Fruit fly (Drosophila melanogaster): Measurements from ENCODE around the gene mRpL11.

The mRpL11 gene

DNA sequence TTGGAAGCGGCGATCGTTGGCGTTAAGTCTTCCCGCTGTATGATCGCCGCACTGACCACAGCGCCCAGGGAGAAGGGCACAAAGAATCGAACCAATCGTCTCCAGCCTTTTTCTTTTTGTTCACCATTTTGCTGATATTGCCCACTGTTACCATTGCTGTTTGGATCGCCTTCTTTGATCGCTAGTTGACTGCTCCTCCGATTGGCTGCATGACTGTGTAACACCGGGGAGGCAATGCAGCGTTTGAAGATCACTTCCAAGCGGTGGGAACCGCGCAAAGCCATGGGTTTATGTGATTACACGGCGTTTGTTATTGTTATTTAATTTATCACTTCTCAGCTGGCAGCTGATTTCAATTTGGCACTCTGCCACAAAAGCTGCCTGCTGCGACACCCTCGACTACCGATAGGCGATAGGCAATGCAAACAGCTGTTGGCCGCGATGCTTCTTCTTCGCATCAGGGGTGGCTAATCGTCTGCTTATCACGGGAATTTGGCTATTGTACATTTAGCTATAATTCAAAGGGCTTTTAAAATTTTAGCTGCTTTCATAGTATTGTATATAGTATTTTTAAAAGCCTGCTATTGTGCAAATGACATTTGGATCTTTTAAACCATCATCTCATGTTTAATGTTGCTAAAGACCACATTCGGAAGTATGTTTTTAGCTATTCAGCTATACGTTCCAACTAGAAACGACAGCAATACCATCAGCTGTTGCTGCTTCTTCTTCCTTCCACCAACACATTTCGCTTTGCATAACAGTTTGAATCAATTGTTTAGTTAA is at the start of gene mRpL11, which contains the start of gene HtrA2:
Gene mRpL11, plus strand, starts transcription at position 716 of the 786 bp plus-strand sequence.
Gene HtrA2, minus strand, starts transcription at position 590 of the 786 bp plus-strand sequence.
- peak; percentile 47 for TF ChIP-seq CG17801 (GFP tag; optimal IDR thresholded peaks at IDR 0.05; ENCODE audit: partially characterized antibody)

DNA sequence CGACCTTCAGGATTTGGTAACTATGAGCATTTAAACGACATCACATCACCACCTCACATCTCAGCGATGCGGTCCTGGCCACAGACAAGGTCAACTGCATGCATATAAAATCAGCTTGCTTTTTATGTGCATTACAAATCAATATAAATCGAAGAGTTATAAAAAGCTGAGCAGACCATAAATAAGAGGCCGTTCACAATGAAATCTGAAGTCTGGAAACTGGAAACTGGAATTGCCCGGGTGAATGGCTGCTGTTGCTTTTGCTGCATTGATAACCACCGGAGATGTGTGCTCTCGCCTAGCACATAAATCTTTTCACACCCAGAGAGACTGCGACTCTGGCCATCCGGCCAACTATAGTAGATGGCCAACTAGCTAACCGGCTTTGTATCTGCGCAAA is 49.3 kb upstream of the mRpL11 start:
- TF ChIP-seq CG17801 (GFP tag; optimal IDR thresholded peaks at IDR 0.05; ENCODE audit: partially characterized antibody) = no peak

DNA sequence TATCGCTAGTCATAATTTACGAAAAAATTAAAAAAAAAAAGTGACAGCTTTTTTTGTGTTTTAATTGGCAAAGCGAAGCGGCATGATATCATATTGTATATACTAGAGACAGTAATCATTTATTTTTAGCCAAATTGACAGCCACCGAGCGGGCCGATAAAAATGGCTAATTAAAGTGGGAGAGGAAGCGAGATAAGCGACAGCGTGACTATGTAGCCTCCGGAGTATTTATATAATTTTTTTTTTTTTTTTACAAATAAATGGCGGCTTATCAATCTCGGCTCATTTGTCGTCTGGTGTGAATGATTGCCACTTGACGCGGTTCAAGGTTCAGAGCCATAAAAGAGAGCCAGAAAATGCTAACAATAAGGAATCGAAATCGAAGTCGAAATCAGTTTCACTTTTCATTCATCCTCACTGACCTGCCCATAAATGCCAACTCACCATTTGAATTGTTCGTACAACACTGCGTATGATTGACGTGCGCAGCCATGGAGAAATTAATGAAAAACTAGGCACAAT is 48.7 kb upstream of the mRpL11 start:
- TF ChIP-seq CG17801 (GFP tag; optimal IDR thresholded peaks at IDR 0.05; ENCODE audit: partially characterized antibody) = no peak

DNA sequence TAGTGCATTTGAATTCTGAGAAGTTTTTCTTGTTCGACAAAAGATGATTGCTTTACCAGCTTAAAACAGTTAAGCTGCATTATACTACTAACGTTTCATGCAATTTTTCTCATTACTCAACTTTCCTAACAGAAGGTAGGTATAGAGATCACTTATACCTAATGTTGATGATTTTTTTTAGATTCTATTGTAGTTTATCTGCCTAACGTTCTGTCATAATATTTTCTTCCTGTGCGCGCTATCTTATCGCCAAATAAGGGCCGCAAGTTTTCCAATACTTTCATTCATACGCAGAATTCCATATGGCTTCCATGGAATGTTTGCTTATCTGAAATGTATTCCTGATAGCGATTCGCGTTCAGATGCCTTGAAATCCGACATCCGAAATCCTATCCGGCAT is 47.2 kb upstream of the mRpL11 start:
- TF ChIP-seq CG17801 (GFP tag; optimal IDR thresholded peaks at IDR 0.05; ENCODE audit: partially characterized antibody) = no peak

DNA sequence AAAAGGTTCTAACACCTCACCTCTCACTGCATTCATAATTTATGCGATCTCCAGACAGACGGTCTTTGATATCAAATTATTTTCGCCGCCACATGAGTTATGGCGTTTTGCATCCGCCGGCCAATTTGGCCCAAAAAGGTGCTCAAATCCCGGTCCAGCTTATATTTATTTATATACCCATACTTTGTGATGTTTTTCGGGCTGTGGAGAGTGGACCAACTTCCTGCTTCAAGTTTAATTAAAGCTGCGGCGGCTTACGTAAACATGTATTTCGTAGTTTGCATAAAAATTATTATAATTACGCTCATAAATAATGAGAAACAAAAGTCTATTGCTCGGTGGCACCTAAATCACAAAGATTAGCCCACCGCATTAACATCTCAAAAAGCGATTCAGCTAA is 46.5 kb upstream of the mRpL11 start:
- TF ChIP-seq CG17801 (GFP tag; optimal IDR thresholded peaks at IDR 0.05; ENCODE audit: partially characterized antibody) = no peak

DNA sequence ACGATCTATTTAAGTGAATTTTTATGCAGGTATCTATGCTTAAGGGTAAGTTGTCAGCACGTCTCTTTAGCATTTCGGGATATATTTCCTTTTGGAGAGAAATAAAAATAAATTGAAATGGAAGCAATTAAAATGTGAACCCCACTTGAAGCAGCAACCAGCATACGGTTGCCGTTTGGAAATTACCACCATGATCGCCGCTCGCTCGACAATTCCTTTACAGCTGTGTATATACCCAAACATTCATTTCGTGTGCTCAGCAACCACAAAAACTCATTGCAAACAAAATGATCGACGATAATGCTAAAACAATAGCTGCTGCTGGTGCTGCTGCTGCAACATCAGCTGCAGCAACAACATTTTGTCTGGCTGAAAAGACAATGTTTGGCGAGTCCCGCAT is 45.3 kb upstream of the mRpL11 start:
- TF ChIP-seq CG17801 (GFP tag; optimal IDR thresholded peaks at IDR 0.05; ENCODE audit: partially characterized antibody) = no peak

DNA sequence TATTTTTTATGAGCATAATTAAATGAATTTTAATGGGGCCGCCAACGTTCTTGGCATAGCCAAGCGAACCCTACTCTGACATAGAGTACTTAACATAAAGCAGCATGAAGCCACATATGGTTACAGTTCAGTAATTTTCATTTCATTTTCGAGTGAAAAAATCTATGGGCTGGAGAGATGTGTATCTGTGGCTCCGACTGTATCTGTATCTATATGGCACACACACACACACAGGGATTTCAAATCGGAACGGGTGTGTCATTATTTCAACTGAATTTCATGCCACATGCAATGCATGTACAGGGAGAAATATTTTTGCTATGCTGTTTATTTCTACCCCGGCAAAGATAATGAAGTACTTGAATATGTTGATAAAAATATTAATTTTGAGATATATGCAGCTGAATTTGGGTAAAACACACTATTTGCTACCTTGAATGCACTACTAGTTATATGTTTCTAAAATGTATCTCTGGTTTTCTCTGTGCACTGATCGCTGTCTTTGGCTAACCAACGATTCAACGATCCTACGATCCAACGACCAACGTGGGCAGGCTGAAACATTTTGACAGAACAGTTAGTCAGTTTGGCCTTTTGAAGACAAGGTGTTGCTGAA is 44.3 kb upstream of the mRpL11 start:
- no peak for TF ChIP-seq CG17801 (GFP tag; optimal IDR thresholded peaks at IDR 0.05; ENCODE audit: partially characterized antibody)

DNA sequence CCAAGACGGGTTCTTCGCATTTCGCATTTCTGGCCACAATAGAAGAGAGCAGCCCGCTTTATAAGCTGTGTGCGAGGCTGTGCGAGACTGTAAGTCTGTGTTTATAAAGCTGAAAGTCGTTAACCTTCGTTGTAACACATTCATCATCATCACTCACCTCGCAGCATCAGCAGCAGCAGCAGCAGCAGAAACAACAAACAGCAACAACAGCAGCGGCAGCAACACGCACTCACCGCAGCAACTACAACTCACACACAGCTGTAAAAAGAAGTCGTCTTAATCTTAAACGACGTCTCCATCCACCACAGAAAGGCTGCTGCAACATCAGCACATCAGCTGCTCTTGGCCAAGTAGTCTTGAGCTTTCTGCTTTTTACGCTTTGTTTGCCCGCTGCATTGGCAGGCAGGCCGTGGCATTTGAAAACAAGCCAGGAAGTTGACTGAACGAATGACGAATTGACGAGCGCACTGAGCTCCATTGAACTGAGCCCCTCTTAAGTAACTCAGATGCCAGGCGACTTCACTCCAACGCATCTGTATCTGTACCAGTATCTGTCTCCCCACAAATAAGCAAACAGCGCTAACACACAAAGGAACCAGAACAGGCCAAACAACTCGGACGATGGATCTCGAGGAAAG is 42.9 kb upstream of the mRpL11 start:
- TF ChIP-seq CG17801 (GFP tag; optimal IDR thresholded peaks at IDR 0.05; ENCODE audit: partially characterized antibody) = no peak

DNA sequence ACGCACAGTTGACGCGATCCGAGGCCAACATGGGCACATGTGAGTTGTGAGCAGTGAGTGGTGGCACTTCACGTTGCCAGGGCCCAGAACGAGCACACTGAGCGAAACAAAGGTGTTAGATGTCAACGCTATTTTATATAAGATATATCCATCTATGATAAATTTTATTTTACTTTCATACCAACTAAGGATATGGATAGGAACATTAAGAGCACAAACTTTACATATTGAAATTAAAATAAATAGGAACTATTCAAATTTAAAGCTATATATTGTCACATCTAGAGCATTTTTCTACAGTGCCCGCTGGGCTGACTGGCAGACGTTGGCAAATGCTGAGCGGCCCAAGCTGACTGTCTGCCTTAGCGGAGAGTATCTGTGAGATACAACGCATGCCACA is 41.9 kb upstream of the mRpL11 start:
- no peak for TF ChIP-seq CG17801 (GFP tag; optimal IDR thresholded peaks at IDR 0.05; ENCODE audit: partially characterized antibody)

DNA sequence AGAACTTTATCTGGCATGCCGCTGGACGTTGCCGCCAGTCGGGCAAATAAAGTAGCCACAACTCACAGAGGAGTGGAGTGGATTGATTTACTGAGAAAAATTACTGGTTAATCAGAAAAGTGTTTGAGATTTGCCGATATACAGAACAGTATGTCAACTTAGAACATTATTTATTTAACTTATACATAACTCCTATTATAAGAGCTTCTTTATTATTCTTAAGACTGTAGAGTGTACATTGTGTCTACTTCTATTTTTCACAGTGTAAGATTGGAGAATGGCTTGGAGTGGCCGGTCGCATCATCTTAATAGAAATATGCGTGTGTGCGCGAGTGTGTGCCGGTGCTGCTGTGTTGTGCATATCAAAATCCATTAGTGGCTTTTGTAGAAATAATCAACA is 41.0 kb upstream of the mRpL11 start:
- no peak for TF ChIP-seq CG17801 (GFP tag; optimal IDR thresholded peaks at IDR 0.05; ENCODE audit: partially characterized antibody)

DNA sequence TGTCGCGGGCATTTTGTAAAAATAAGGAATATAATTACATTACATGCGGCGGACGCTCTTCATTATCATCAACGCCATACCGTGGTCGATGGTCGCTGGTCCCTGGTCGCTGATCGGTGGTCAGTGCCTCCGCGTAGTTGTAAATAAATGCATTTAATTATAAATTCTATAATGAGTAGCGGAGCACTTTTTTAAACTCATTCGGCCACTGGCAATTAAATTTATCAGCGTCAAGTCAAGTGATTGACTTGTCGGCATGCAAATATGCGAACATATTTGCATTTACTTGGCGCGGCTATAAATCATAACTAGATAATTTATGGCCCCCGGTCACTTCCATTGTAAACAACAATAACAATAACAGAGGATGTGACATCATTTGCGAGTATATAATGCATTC is 40.2 kb upstream of the mRpL11 start:
- TF ChIP-seq CG17801 (GFP tag; optimal IDR thresholded peaks at IDR 0.05; ENCODE audit: partially characterized antibody) = no peak

DNA sequence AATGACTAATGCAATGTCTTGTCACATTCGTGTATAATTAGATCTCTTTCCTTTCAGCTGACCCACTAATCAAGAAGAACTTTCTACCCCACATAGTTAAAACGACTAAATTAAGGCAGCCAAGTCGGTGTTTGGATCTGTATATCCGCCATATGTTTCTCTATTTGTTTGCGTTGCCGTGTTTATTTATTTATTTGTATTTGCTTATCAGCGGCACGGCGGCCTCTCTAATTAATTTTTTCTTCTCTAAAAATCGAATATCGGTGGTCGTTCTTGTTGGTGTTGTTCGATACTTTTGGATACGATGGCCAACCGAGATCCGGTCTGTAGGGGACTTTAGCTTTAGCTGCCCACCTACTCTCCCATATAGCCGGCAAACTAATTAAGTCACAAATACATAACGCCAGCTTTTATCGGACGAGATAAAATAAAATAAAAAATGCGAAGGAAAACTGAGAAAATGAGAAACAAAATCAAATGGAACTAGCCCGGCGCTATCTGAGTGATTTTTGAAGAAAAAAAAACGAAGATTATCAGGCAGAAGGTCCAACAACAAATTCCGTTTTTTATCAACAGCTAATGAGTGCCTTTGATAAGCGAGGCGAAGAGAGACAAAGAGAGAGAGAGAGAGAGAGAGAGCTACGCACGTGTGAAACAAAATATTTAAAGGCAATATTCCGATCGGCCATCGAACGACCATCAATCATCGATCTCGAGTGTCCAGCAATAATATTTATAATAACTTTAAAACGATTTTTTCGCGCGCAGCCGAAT is 38.9 kb upstream of the mRpL11 start:
- no peak for TF ChIP-seq CG17801 (GFP tag; optimal IDR thresholded peaks at IDR 0.05; ENCODE audit: partially characterized antibody)

DNA sequence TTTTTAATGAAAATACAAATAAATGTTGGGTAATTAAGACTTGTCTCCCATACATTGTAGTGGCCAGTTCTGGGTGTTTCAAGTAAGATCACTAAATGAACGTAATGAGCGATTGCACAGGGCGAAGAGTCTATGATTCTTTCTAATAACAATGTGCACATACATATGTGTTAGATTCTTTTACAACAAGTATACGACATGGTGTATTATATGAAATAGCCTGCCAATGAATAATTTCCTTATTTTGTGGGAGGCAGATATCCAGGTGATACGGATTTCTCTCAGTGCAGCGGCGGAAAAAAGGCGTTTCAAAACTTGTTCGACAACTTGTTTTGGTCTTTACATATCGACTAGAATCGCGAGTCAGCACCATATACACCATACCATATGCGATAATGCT is 38.1 kb upstream of the mRpL11 start:
- TF ChIP-seq CG17801 (GFP tag; optimal IDR thresholded peaks at IDR 0.05; ENCODE audit: partially characterized antibody) = no peak

DNA sequence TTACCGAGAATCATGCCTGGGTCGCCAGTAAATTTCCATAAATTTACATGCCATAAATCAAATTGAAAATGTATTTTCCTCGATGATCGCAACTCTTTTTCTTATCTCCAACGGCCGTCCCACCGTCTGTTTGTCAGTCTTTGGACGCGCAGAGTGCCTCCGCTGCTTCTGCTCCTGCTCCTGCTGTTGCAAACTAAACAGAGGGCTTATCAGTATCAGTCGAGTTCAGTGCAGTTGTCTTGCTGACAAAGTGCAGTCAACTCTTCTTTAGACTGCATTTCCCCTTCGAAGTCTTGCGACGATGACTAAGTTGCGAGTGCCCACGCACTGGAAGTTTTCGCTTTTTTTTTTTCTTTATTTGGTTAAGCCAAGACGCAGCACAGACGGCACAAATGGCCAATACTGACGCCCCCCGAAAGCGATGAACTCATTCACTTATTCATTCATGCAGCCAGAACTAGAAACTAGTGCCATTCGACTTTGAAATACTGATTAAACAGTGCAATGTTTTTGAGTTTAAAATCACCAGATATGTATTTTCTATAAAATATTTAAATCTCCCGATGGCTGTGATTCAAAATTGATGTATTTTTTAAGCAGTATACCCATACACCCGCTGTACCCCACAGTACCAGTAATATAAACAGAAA is 37.4 kb upstream of the mRpL11 start:
- TF ChIP-seq CG17801 (GFP tag; optimal IDR thresholded peaks at IDR 0.05; ENCODE audit: partially characterized antibody) = no peak

DNA sequence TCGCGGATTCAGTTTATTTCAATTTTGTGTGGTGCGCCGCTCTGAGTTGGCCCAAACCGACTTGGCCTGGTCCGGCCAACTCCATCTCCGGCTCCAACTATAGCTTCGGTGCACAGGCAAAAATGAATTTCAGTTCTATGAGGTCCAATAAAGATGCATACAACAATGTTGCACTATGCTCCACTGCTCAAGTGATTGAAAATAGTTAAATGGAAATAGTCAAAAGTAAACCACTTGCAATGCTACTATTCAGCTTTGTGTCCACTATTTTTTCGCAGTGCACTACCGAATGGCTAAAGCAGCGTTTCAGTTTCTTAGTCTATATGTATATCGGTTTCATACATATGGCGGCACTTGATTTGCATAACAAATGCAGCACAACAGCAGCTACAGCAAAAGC is 35.4 kb upstream of the mRpL11 start:
- TF ChIP-seq CG17801 (GFP tag; optimal IDR thresholded peaks at IDR 0.05; ENCODE audit: partially characterized antibody) = no peak
